Fruit fly (Drosophila melanogaster): ENCODE results near the gene CG15034.

DNA sequence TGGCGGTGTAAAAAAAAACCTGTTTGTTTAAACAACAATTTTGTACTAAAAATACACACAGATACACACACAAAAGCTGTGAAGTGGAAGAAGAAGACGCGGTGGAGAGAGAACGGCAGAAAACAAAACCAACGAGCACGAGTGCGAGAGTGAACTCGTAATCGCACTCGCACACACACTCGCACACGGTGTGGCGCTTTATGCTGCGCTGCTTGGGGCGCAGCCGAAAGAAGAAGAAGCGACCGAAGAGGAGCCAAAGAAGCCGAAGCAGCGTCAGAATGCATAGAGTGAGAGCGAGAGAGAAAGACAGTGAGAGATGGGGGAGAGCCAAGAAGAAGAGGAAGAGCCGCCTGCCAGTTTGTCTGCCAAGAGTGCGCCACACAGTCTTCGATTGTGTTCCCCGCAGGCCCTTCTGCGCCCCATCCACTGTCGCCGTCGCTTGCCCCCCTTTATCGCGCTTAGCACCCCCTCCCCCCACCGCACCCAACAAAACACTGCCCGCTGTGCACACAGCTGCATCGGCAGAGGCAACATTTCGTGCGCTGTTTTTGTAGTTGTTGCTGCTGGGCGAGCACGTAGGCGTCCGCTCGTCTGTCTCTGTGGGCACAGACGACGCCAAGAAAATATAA is 46.5 kb downstream of the CG15034 start:
- TF ChIP-seq cic (GFP tag; optimal IDR thresholded peaks at IDR 0.05) (peak; percentile 28), CG14711 (tag; optimal IDR thresholded peaks at IDR 0.05) (no peak), bab1 (GFP tag; optimal IDR thresholded peaks at IDR 0.05) (peak; percentile 42), pad (GFP tag; optimal IDR thresholded peaks at IDR 0.05) (no peak), Clk (GFP tag; optimal IDR thresholded peaks at IDR 0.05) (no peak), kay (GFP tag; ENCODE audit: borderline replicate concordance) (peak; percentile 16), CG1620 (GFP tag; optimal IDR thresholded peaks at IDR 0.05) (no peak), ovo (GFP tag; optimal IDR thresholded peaks at IDR 0.05) (peak; percentile 24)
